Worm (Caenorhabditis elegans): Measurements from ENCODE around the gene C16C8.16.
"Not testable (repeated sequence)": the region's sequence is repeated elsewhere in the genome, so short reads cannot be mapped to it uniquely, and the experiment has no call there.

C16C8.16 gene

ce11 chrII:3464580-3464979 lies 19.0 kb downstream of the C16C8.16 start, which contains the start of gene C16C8.10:
Gene C16C8.10 (minus strand): TSS chrII:3464680.
- not testable (repeated sequence) for TF ChIP-seq flt-1 (GFP tag; IDR thresholded peaks at IDR 0.05); ets-7 (tag; optimal IDR thresholded peaks at IDR 0.05); hmg-4 (GFP tag; optimal IDR thresholded peaks at IDR 0.05)

- TF ChIP-seq ceh-36 (tag; optimal IDR thresholded peaks at IDR 0.05) (no peak), aly-1 (tag; optimal IDR thresholded peaks at IDR 0.05) (no peak), flt-1 (GFP tag; IDR thresholded peaks at IDR 0.05) (no peak), ceh-13 (GFP tag; optimal IDR thresholded peaks at IDR 0.05) (no peak), tbx-37 (GFP tag; conservative IDR thresholded peaks at IDR 0.05) (no peak), hmg-4 (GFP tag; optimal IDR thresholded peaks at IDR 0.05) (no peak), tra-4 (tag; optimal IDR thresholded peaks at IDR 0.05) (no peak)
These were observed 25.0 kb downstream of the C16C8.16 start, which contains the start of gene Y49F6B.20 for ce11 chrII:3470549-3470948. Gene Y49F6B.20 (minus strand): TSS chrII:3470649.

- TF ChIP-seq hmg-4 (GFP tag; optimal IDR thresholded peaks at IDR 0.05) = no peak
- TF ChIP-seq ets-7 (tag; optimal IDR thresholded peaks at IDR 0.05) = no peak
- no peak for TF ChIP-seq sea-1 (GFP tag; conservative IDR thresholded peaks at IDR 0.05)
- TF ChIP-seq tbx-11 (GFP tag; IDR thresholded peaks at IDR 0.05) = no peak
- no peak for TF ChIP-seq pes-1 (GFP tag; IDR thresholded peaks at IDR 0.05)
- TF ChIP-seq scrt-1 (GFP tag; IDR thresholded peaks at IDR 0.05) = no peak
- no peak for TF ChIP-seq hnd-1 (tag; optimal IDR thresholded peaks at IDR 0.05)
- no peak for TF ChIP-seq ceh-13 (GFP tag; optimal IDR thresholded peaks at IDR 0.05)
- no peak for TF ChIP-seq hmbx-1 (tag; optimal IDR thresholded peaks at IDR 0.05)
- no peak for TF ChIP-seq B0310.2 (tag; optimal IDR thresholded peaks at IDR 0.05)
- no peak for TF ChIP-seq flt-1 (GFP tag; IDR thresholded peaks at IDR 0.05)
- no peak for TF ChIP-seq F13C5.2 (tag; optimal IDR thresholded peaks at IDR 0.05)
- TF ChIP-seq tra-4 (tag; optimal IDR thresholded peaks at IDR 0.05) = no peak
- TF ChIP-seq ama-1 (optimal IDR thresholded peaks at IDR 0.05) = no peak
- TF ChIP-seq ceh-36 (tag; optimal IDR thresholded peaks at IDR 0.05) = no peak
- TF ChIP-seq tbx-37 (GFP tag; conservative IDR thresholded peaks at IDR 0.05) = no peak
- no peak for TF ChIP-seq aly-1 (tag; optimal IDR thresholded peaks at IDR 0.05)
These were observed 26.0 kb downstream of the C16C8.16 start, which contains the start of gene Y49F6B.13 for ce11 chrII:3471603-3472002. Gene Y49F6B.13 (minus strand): TSS chrII:3471703.

DNA sequence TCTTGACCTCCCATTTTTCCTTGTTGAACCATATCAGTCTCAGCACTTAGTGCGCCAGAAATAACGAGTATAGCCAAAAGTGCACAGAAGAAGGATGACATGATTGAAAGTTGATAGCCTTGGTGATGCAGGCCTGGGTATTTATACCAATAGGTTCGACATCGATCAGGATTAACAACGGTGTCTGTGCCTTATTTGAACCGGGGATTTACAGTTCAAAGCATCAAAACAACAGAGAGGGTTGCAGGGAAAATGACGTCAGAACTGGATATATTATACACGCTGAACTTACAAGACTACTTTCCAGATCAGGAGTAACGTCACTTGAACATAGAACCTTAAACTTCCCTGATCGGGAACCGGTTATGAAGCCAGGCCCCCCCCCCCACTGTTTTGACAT lies 26.8 kb downstream of the C16C8.16 start, which contains the start of gene Y49F6B.12:
Y49F6B.12 (minus strand) TSS at position 101 of the 400 bp plus-strand sequence.
- TF ChIP-seq hmbx-1 (tag; optimal IDR thresholded peaks at IDR 0.05) = no peak
- TF ChIP-seq ets-7 (tag; optimal IDR thresholded peaks at IDR 0.05) = no peak
- no peak for TF ChIP-seq tbx-37 (GFP tag; conservative IDR thresholded peaks at IDR 0.05)
- no peak for TF ChIP-seq ceh-13 (GFP tag; optimal IDR thresholded peaks at IDR 0.05)
- no peak for TF ChIP-seq F13C5.2 (tag; optimal IDR thresholded peaks at IDR 0.05)
- no peak for TF ChIP-seq ceh-36 (tag; optimal IDR thresholded peaks at IDR 0.05)
- TF ChIP-seq ama-1 (optimal IDR thresholded peaks at IDR 0.05) = no peak
- TF ChIP-seq hmg-4 (GFP tag; optimal IDR thresholded peaks at IDR 0.05) = no peak
- no peak for TF ChIP-seq B0310.2 (tag; optimal IDR thresholded peaks at IDR 0.05)
- no peak for TF ChIP-seq sea-1 (GFP tag; conservative IDR thresholded peaks at IDR 0.05)
- no peak for TF ChIP-seq hnd-1 (tag; optimal IDR thresholded peaks at IDR 0.05)
- TF ChIP-seq aly-1 (tag; optimal IDR thresholded peaks at IDR 0.05) = no peak
- TF ChIP-seq tra-4 (tag; optimal IDR thresholded peaks at IDR 0.05) = no peak
- TF ChIP-seq scrt-1 (GFP tag; IDR thresholded peaks at IDR 0.05) = no peak
- no peak for TF ChIP-seq pes-1 (GFP tag; IDR thresholded peaks at IDR 0.05)

DNA sequence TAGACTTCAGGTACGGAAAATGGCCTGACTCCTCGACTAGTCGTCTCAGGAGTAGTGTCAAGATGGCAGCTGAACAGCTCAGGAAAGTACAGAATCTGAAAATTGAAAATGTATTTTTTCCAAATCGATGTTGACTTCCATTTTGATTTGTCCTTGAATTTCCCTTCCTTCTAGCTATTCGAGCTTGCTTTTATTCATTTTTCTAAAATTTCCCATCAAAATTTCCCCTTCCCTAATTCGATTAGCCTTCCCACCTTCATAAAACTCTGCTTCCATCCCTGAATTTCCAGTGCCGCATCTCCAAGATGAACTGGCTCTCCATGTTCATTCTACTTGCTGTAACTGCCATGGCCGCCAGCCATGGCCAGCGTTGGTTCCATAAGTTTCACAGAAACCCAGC lies 27.3 kb downstream of the C16C8.16 start, which contains the start of gene Y49F6B.6:
Y49F6B.6 (plus strand) TSS at position 301 of the 400 bp plus-strand sequence.
- TF ChIP-seq ets-7 (tag; optimal IDR thresholded peaks at IDR 0.05) (no peak), hmg-4 (GFP tag; optimal IDR thresholded peaks at IDR 0.05) (no peak), scrt-1 (GFP tag; IDR thresholded peaks at IDR 0.05) (no peak), aly-1 (tag; optimal IDR thresholded peaks at IDR 0.05) (no peak), ama-1 (optimal IDR thresholded peaks at IDR 0.05) (no peak), flt-1 (GFP tag; IDR thresholded peaks at IDR 0.05) (no peak), F13C5.2 (tag; optimal IDR thresholded peaks at IDR 0.05) (no peak), pes-1 (GFP tag; IDR thresholded peaks at IDR 0.05) (no peak), ceh-13 (GFP tag; optimal IDR thresholded peaks at IDR 0.05) (no peak), tra-4 (tag; optimal IDR thresholded peaks at IDR 0.05) (no peak), tbx-11 (GFP tag; IDR thresholded peaks at IDR 0.05) (no peak), B0310.2 (tag; optimal IDR thresholded peaks at IDR 0.05) (no peak), sea-1 (GFP tag; conservative IDR thresholded peaks at IDR 0.05) (no peak)

DNA sequence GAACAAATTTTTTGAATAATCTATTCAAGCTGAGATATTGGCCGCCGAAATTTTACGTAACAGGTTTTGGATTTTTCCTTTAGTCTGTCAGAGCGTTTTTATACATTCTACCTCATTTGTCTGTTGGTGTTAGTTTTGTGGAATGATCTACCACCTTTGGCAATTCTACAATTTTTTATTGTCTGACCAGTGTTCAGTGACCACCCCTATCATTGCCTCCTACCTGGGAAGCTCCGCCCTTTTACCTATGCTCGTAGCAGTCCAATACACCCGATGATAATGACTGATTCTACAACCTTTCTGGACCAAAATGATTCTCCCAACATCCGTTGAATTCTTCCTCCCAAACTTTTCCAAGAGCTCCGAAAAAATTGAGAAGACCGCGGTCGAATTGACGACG lies 28.2 kb downstream of the C16C8.16 start, which contains the start of gene sdz-32:
sdz-32 (plus strand) TSS at position 301 of the 400 bp plus-strand sequence.
- no peak for TF ChIP-seq hmbx-1 (tag; optimal IDR thresholded peaks at IDR 0.05)
- TF ChIP-seq ama-1 (optimal IDR thresholded peaks at IDR 0.05) = no peak
- TF ChIP-seq F13C5.2 (tag; optimal IDR thresholded peaks at IDR 0.05) = no peak
- TF ChIP-seq B0310.2 (tag; optimal IDR thresholded peaks at IDR 0.05) = no peak
- no peak for TF ChIP-seq hnd-1 (tag; optimal IDR thresholded peaks at IDR 0.05)
- TF ChIP-seq tbx-11 (GFP tag; IDR thresholded peaks at IDR 0.05) = no peak
- no peak for TF ChIP-seq tbx-37 (GFP tag; conservative IDR thresholded peaks at IDR 0.05)
- TF ChIP-seq hmg-4 (GFP tag; optimal IDR thresholded peaks at IDR 0.05) = no peak
- TF ChIP-seq pes-1 (GFP tag; IDR thresholded peaks at IDR 0.05) = no peak
- no peak for TF ChIP-seq sea-1 (GFP tag; conservative IDR thresholded peaks at IDR 0.05)
- no peak for TF ChIP-seq ets-7 (tag; optimal IDR thresholded peaks at IDR 0.05)
- TF ChIP-seq ceh-36 (tag; optimal IDR thresholded peaks at IDR 0.05) = no peak
- TF ChIP-seq flt-1 (GFP tag; IDR thresholded peaks at IDR 0.05) = no peak
- no peak for TF ChIP-seq ceh-13 (GFP tag; optimal IDR thresholded peaks at IDR 0.05)
- no peak for TF ChIP-seq aly-1 (tag; optimal IDR thresholded peaks at IDR 0.05)
- TF ChIP-seq scrt-1 (GFP tag; IDR thresholded peaks at IDR 0.05) = no peak
- no peak for TF ChIP-seq tra-4 (tag; optimal IDR thresholded peaks at IDR 0.05)

ce11 chrII:3476536-3476935 lies 31.0 kb downstream of the C16C8.16 start:
- peak; percentile 71 for TF ChIP-seq ceh-36 (tag; optimal IDR thresholded peaks at IDR 0.05)
- no peak for TF ChIP-seq ceh-13 (GFP tag; optimal IDR thresholded peaks at IDR 0.05)

DNA sequence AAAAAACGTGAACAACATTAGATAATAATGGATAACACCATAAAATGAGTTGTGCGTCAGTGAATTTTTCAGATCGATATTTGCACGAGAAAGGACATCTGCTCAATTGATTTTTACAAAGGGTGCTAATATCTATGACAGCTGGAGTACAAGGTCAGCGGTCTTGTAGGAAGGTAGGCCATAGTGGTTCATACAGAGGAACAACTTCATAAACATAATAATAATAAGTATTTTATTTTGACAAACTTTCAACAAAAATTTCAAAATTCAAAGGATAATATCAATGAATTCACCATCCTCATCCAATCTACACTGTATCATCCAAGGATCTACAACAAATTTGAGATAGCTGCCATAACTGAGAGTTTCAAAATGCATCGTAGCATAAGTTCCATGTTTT lies 31.6 kb downstream of the C16C8.16 start, which contains the start of gene fbxb-104:
fbxb-104 (minus strand) TSS at position 101 of the 400 bp plus-strand sequence.
- no peak for TF ChIP-seq hnd-1 (tag; optimal IDR thresholded peaks at IDR 0.05)
- TF ChIP-seq hmbx-1 (tag; optimal IDR thresholded peaks at IDR 0.05) = no peak
- TF ChIP-seq hmg-4 (GFP tag; optimal IDR thresholded peaks at IDR 0.05) = no peak
- no peak for TF ChIP-seq ceh-36 (tag; optimal IDR thresholded peaks at IDR 0.05)
- no peak for TF ChIP-seq F13C5.2 (tag; optimal IDR thresholded peaks at IDR 0.05)
- TF ChIP-seq scrt-1 (GFP tag; IDR thresholded peaks at IDR 0.05) = no peak
- TF ChIP-seq sea-1 (GFP tag; conservative IDR thresholded peaks at IDR 0.05) = no peak
- no peak for TF ChIP-seq aly-1 (tag; optimal IDR thresholded peaks at IDR 0.05)
- TF ChIP-seq ama-1 (optimal IDR thresholded peaks at IDR 0.05) = no peak
- no peak for TF ChIP-seq tbx-37 (GFP tag; conservative IDR thresholded peaks at IDR 0.05)
- TF ChIP-seq tra-4 (tag; optimal IDR thresholded peaks at IDR 0.05) = no peak
- TF ChIP-seq flt-1 (GFP tag; IDR thresholded peaks at IDR 0.05) = no peak
- no peak for TF ChIP-seq ets-7 (tag; optimal IDR thresholded peaks at IDR 0.05)
- no peak for TF ChIP-seq ceh-13 (GFP tag; optimal IDR thresholded peaks at IDR 0.05)
- TF ChIP-seq tbx-11 (GFP tag; IDR thresholded peaks at IDR 0.05) = no peak
- no peak for TF ChIP-seq B0310.2 (tag; optimal IDR thresholded peaks at IDR 0.05)
- TF ChIP-seq pes-1 (GFP tag; IDR thresholded peaks at IDR 0.05) = no peak

All from whole organism, early embryonic.